Worm (Caenorhabditis elegans) whole organism, young adult: ENCODE results near the gene clec-121.

Source experiments
- F10E7.11 ChIP-seq: sonication (generic microtip); optimal IDR thresholded peaks from 2 replicates; lab custom pipeline; 2017; ENCODE audit warnings: mild to moderate bottlenecking, missing genetic modification characterization, moderate library complexity, missing compliant biosample characterization
- Y53G8AR.9 ChIP-seq: fragments of 200-800 bp; sonication (Bioruptor generic); conservative IDR thresholded peaks from 2 replicates; pipeline ENCODE4 v1.3.6; 2022; ENCODE audit warnings: missing genetic modification reagents, missing genetic modification characterization, missing compliant biosample characterization
- ama-1 ChIP-seq, 3 experiments: fragments of 150-350 bp in 1 of 3; sonication (generic microtip) in 2 of 3; optimal IDR thresholded peaks; 2 replicates each; lab custom pipeline; 2014 to 2018; ENCODE audit warnings: missing biosample characterization in 2 of 3, missing genetic modification characterization in 2 of 3, missing genetic modification reagents in 2 of 3
- attf-3 ChIP-seq: fragments of 200-800 bp; sonication (Bioruptor generic); conservative IDR thresholded peaks from 2 replicates; pipeline ENCODE4 v1.3.6; 2022; ENCODE audit warnings: missing genetic modification reagents, missing genetic modification characterization, missing compliant biosample characterization
- cebp-2 ChIP-seq: fragments of 200-800 bp; sonication (Bioruptor generic); IDR thresholded peaks from 2 replicates; pipeline ENCODE4 v1.3.6; 2022; ENCODE audit warnings: missing genetic modification characterization, missing compliant biosample characterization
- dox-1 ChIP-seq: fragments of 200-800 bp; sonication (Bioruptor generic); IDR thresholded peaks from 2 replicates; pipeline ENCODE4 v1.3.6; 2022; ENCODE audit warnings: missing genetic modification reagents, missing genetic modification characterization, missing compliant biosample characterization
- fkh-3 ChIP-seq: sonication (generic microtip); optimal IDR thresholded peaks from 2 replicates; lab custom pipeline; 2016; ENCODE audit warnings: mild to moderate bottlenecking, missing genetic modification characterization, missing compliant biosample characterization
- let-526 ChIP-seq: fragments of 200-800 bp; sonication (Bioruptor generic); IDR thresholded peaks from 2 replicates; pipeline ENCODE4 v1.3.6; 2022; ENCODE audit warnings: missing genetic modification reagents, missing genetic modification characterization, missing compliant biosample characterization
- pha-4 ChIP-seq: fragments of 150-350 bp; sonication (generic microtip); optimal IDR thresholded peaks from 2 replicates; lab custom pipeline; 2014; ENCODE audit warnings: missing biosample characterization, missing genetic modification reagents, missing genetic modification characterization
- snpc-4 ChIP-seq, 5 experiments: fragments of 150-350 bp in 1 of 5; sonication (generic microtip) in 4 of 5; optimal IDR thresholded peaks; 2 replicates each; lab custom pipeline; 2014 to 2018; ENCODE audit warnings: missing genetic modification characterization in 5 of 5, missing biosample characterization in 3 of 5, antibody characterized with exemption in 2 of 5, mild to moderate bottlenecking in 2 of 5, missing compliant biosample characterization in 2 of 5, missing genotype in 2 of 5, moderate library complexity in 2 of 5, missing genetic modification reagents in 1 of 5
- unc-130 ChIP-seq: sonication (generic microtip); optimal IDR thresholded peaks from 2 replicates; lab custom pipeline; 2016; ENCODE audit warnings: missing genetic modification reagents, missing genetic modification characterization, missing compliant biosample characterization

ce11 chrII:3110099-3110498 lies 8.0 kb downstream of the clec-121 start:
- TF ChIP-seq unc-130 (GFP tag; lab: Kevin White, UChicago) (no peak), pha-4 (tag; lab: Kevin White, UChicago) (no peak), let-526 (GFP tag; lab: Robert Waterston, UW) (no peak), ama-1 (optimal IDR thresholded peaks at IDR 0.05; lab: Kevin White, UChicago) (no peak), ama-1 (GFP tag; optimal IDR thresholded peaks at IDR 0.05; lab: Kevin White, UChicago) (no peak), cebp-2 (GFP tag; lab: Robert Waterston, UW) (0 out of 2 replicates have a peak, but pooled peaks have one; percentile 17), Y53G8AR.9 (no peak), fkh-3 (no peak), F10E7.11 (tag; lab: Kevin White, UChicago) (no peak), attf-3 (0 out of 2 replicates have a peak, but pooled peaks have one; percentile 7), snpc-4 (GFP tag; optimal IDR thresholded peaks at IDR 0.05; lab: Kevin White, UChicago) (no peak), snpc-4 (tag; optimal IDR thresholded peaks at IDR 0.05; lab: Kevin White, UChicago) (peak in 2 of 4 experiments; percentile 57 to 74), dox-1 (GFP tag; lab: Robert Waterston, UW) (no peak)
